Worm (Caenorhabditis elegans) whole organism, mixed stage, embryonic: Measurements from ENCODE around the gene R12B2.3.

Experiments
- ceh-43 ChIP-seq: fragments of 200-800 bp; sonication (Bioruptor generic); optimal IDR thresholded peaks from 2 replicates; lab custom pipeline; 2018; ENCODE audit warnings: mild to moderate bottlenecking, missing genetic modification characterization, moderate library complexity, missing compliant biosample characterization
- elt-1 ChIP-seq: sonication (generic microtip); optimal IDR thresholded peaks from 2 replicates; lab custom pipeline; 2017; ENCODE audit warnings: missing genetic modification characterization, mild to moderate bottlenecking, missing compliant biosample characterization, antibody characterized with exemption, moderate library complexity, borderline replicate concordance; ENCODE audit not compliant: insufficient read depth
- elt-3 ChIP-seq: fragments of 150-350 bp; optimal IDR thresholded peaks from 2 replicates; lab custom pipeline; 2014; ENCODE audit warnings: missing biosample characterization, missing genetic modification characterization
- flh-1 ChIP-seq: fragments of 200-800 bp; sonication (Bioruptor generic); optimal IDR thresholded peaks from 2 replicates; lab custom pipeline; 2018; ENCODE audit warnings: mild to moderate bottlenecking, missing genetic modification characterization, moderate library complexity, missing compliant biosample characterization
- lsy-2 ChIP-seq: fragments of 150-350 bp; optimal IDR thresholded peaks from 2 replicates; lab custom pipeline; 2014; ENCODE audit warnings: missing biosample characterization, missing genetic modification characterization
- nhr-76 ChIP-seq: sonication (generic microtip); optimal IDR thresholded peaks from 2 replicates; lab custom pipeline; 2017; ENCODE audit warnings: missing biosample characterization, missing genetic modification characterization
- unc-39 ChIP-seq: fragments of 150-350 bp; optimal IDR thresholded peaks from 2 replicates; lab custom pipeline; 2014; ENCODE audit warnings: missing biosample characterization, missing genetic modification characterization

- TF ChIP-seq nhr-76 (no peak), elt-3 (tag; lab: Kevin White, UChicago) (no peak), ceh-43 (GFP tag; lab: Kevin White, UChicago) (no peak), flh-1 (no peak), lsy-2 (tag; lab: Kevin White, UChicago) (no peak), elt-1 (tag; lab: Kevin White, UChicago) (no peak), unc-39 (tag; lab: Kevin White, UChicago) (no peak)
Measured at ce11 chrIII:5811957-5812356, 6.6 kb downstream of the R12B2.3 start.
